Worm (Caenorhabditis elegans) whole organism, young adult: ENCODE measurements around the gene Y38H6C.24.

Source experiments
- B0035.1 ChIP-seq: sonication (generic microtip); optimal IDR thresholded peaks from 2 replicates; lab custom pipeline; 2016; ENCODE audit warnings: missing genetic modification characterization, mild to moderate bottlenecking, missing compliant biosample characterization, missing genotype, missing genetic modification reagents
- B0336.3 ChIP-seq: fragments of 200-800 bp; sonication (Bioruptor generic); IDR thresholded peaks from 2 replicates; pipeline ENCODE4 v1.3.6; 2022; ENCODE audit warnings: missing genetic modification characterization, missing compliant biosample characterization
- F23B12.7 ChIP-seq: sonication (generic microtip); optimal IDR thresholded peaks from 2 replicates; lab custom pipeline; 2017; ENCODE audit warnings: missing genetic modification characterization, mild to moderate bottlenecking, missing compliant biosample characterization, antibody characterized with exemption, moderate library complexity; ENCODE audit not compliant: insufficient read depth
- F57A8.1 ChIP-seq: fragments of 200-800 bp; sonication (Bioruptor generic); optimal IDR thresholded peaks from 2 replicates; lab custom pipeline; 2018; ENCODE audit warnings: mild to moderate bottlenecking, missing genetic modification characterization, moderate library complexity, missing compliant biosample characterization
- T07F8.4 ChIP-seq: sonication (generic microtip); optimal IDR thresholded peaks from 2 replicates; lab custom pipeline; 2016; ENCODE audit warnings: mild to moderate bottlenecking, missing genetic modification characterization, moderate library complexity, missing compliant biosample characterization
- Y53F4B.3 ChIP-seq: fragments of 200-800 bp; sonication (Bioruptor generic); IDR thresholded peaks from 2 replicates; pipeline ENCODE4 v1.3.6; 2022; ENCODE audit warnings: missing genetic modification reagents, missing genetic modification characterization, missing compliant biosample characterization
- Y53G8AR.9 ChIP-seq: fragments of 200-800 bp; sonication (Bioruptor generic); conservative IDR thresholded peaks from 2 replicates; pipeline ENCODE4 v1.3.6; 2022; ENCODE audit warnings: missing genetic modification reagents, missing genetic modification characterization, missing compliant biosample characterization
- Y95B8A.8 ChIP-seq: fragments of 200-800 bp; sonication (Bioruptor generic); IDR thresholded peaks from 2 replicates; pipeline ENCODE4 v1.3.6; 2022; ENCODE audit warnings: missing genetic modification reagents, missing genetic modification characterization, missing compliant biosample characterization
- attf-3 ChIP-seq: fragments of 200-800 bp; sonication (Bioruptor generic); conservative IDR thresholded peaks from 2 replicates; pipeline ENCODE4 v1.3.6; 2022; ENCODE audit warnings: missing genetic modification reagents, missing genetic modification characterization, missing compliant biosample characterization
- attf-5 ChIP-seq: fragments of 200-800 bp; sonication (Bioruptor generic); optimal IDR thresholded peaks from 2 replicates; lab custom pipeline; 2018; ENCODE audit warnings: mild to moderate bottlenecking, missing genetic modification characterization, missing compliant biosample characterization
- attf-6 ChIP-seq: fragments of 200-800 bp; sonication (Bioruptor generic); IDR thresholded peaks from 2 replicates; pipeline ENCODE4 v1.3.6; 2022; ENCODE audit warnings: missing genetic modification reagents, missing genetic modification characterization, missing compliant biosample characterization
- ccch-3 ChIP-seq: fragments of 200-800 bp; sonication (Bioruptor generic); optimal IDR thresholded peaks from 2 replicates; lab custom pipeline; 2018; ENCODE audit warnings: mild to moderate bottlenecking, missing genetic modification characterization, missing compliant biosample characterization
- cebp-2 ChIP-seq: fragments of 200-800 bp; sonication (Bioruptor generic); IDR thresholded peaks from 2 replicates; pipeline ENCODE4 v1.3.6; 2022; ENCODE audit warnings: missing genetic modification characterization, missing compliant biosample characterization
- ceh-100 ChIP-seq: fragments of 200-800 bp; sonication (Bioruptor generic); IDR thresholded peaks from 2 replicates; pipeline ENCODE4 v1.3.6; 2022; ENCODE audit warnings: missing genetic modification reagents, missing genetic modification characterization, missing compliant biosample characterization
- ceh-40 ChIP-seq: fragments of 200-800 bp; sonication (Bioruptor generic); IDR thresholded peaks from 2 replicates; pipeline ENCODE4 v1.3.6; 2022; ENCODE audit warnings: missing genetic modification characterization, missing compliant biosample characterization
- die-1 ChIP-seq: sonication (generic microtip); optimal IDR thresholded peaks from 2 replicates; lab custom pipeline; 2016; ENCODE audit warnings: missing genotype, mild to moderate bottlenecking, missing genetic modification characterization, missing compliant biosample characterization
- dox-1 ChIP-seq: fragments of 200-800 bp; sonication (Bioruptor generic); IDR thresholded peaks from 2 replicates; pipeline ENCODE4 v1.3.6; 2022; ENCODE audit warnings: missing genetic modification reagents, missing genetic modification characterization, missing compliant biosample characterization
- dpff-1 ChIP-seq: sonication (generic microtip); optimal IDR thresholded peaks from 2 replicates; lab custom pipeline; 2017; ENCODE audit warnings: mild to moderate bottlenecking, missing genetic modification characterization, missing compliant biosample characterization
- efl-1 ChIP-seq: fragments of 150-350 bp; optimal IDR thresholded peaks from 2 replicates; lab custom pipeline; 2014; ENCODE audit warnings: missing biosample characterization, missing genetic modification reagents, missing genetic modification characterization
- egl-18 ChIP-seq: fragments of 200-800 bp; sonication (Bioruptor generic); IDR thresholded peaks from 2 replicates; pipeline ENCODE4 v1.3.6; 2022; ENCODE audit warnings: missing genetic modification reagents, missing genetic modification characterization, missing compliant biosample characterization
- egrh-3 ChIP-seq: fragments of 200-800 bp; sonication (Bioruptor generic); IDR thresholded peaks from 2 replicates; pipeline ENCODE4 v1.3.6; 2022; ENCODE audit warnings: missing genetic modification reagents, missing genetic modification characterization, missing compliant biosample characterization
- ekl-4 ChIP-seq: fragments of 200-800 bp; sonication (Bioruptor generic); IDR thresholded peaks from 2 replicates; pipeline ENCODE4 v1.3.6; 2022; ENCODE audit warnings: missing genetic modification reagents, missing genetic modification characterization, missing compliant biosample characterization
- him-1 ChIP-seq: sonication (generic microtip); optimal IDR thresholded peaks from 2 replicates; lab custom pipeline; 2016; ENCODE audit warnings: missing genotype, missing genetic modification reagents, missing genetic modification characterization, missing compliant biosample characterization
- hlh-12 ChIP-seq: sonication (generic microtip); optimal IDR thresholded peaks from 2 replicates; lab custom pipeline; 2016; ENCODE audit warnings: missing genetic modification characterization, missing compliant biosample characterization
- hlh-26 ChIP-seq: fragments of 200-800 bp; sonication (Bioruptor generic); conservative IDR thresholded peaks from 2 replicates; pipeline ENCODE4 v1.3.6; 2022; ENCODE audit warnings: missing genetic modification reagents, missing genetic modification characterization, missing compliant biosample characterization
- hmg-1.2 ChIP-seq: fragments of 200-800 bp; sonication (Bioruptor generic); IDR thresholded peaks from 2 replicates; pipeline ENCODE4 v1.3.6; 2022; ENCODE audit warnings: missing genetic modification reagents, missing genetic modification characterization, missing compliant biosample characterization
- hmg-20 ChIP-seq: fragments of 200-800 bp; sonication (Bioruptor generic); IDR thresholded peaks from 2 replicates; pipeline ENCODE4 v1.3.6; 2022; ENCODE audit warnings: missing genetic modification reagents, missing genetic modification characterization, missing compliant biosample characterization
- hrde-1 ChIP-seq: sonication (generic microtip); optimal IDR thresholded peaks from 2 replicates; lab custom pipeline; 2016; ENCODE audit warnings: missing genetic modification characterization, mild to moderate bottlenecking, missing compliant biosample characterization, moderate library complexity, missing genotype, missing genetic modification reagents, borderline replicate concordance
- lin-35 ChIP-seq, 3 experiments: fragments of 150-350 bp in 2 of 3; sonication (generic microtip) in 1 of 3; optimal IDR thresholded peaks; 2 replicates each; lab custom pipeline; 2014 to 2018; ENCODE audit warnings: missing biosample characterization in 3 of 3, missing genetic modification characterization in 3 of 3, missing genetic modification reagents in 3 of 3
- madf-10 ChIP-seq: sonication (generic microtip); optimal IDR thresholded peaks from 2 replicates; lab custom pipeline; 2016; ENCODE audit warnings: mild to moderate bottlenecking, missing genetic modification characterization, missing compliant biosample characterization
- mcd-1 ChIP-seq: fragments of 200-800 bp; sonication (Bioruptor generic); IDR thresholded peaks from 2 replicates; pipeline ENCODE4 v1.3.6; 2022; ENCODE audit warnings: missing genetic modification reagents, missing genetic modification characterization, missing compliant biosample characterization
- mxl-1 ChIP-seq: sonication (generic microtip); optimal IDR thresholded peaks from 2 replicates; lab custom pipeline; 2016; ENCODE audit warnings: missing genetic modification characterization, missing compliant biosample characterization
- nfya-1 ChIP-seq: sonication (generic microtip); optimal IDR thresholded peaks from 2 replicates; lab custom pipeline; 2017; ENCODE audit warnings: antibody characterized with exemption, missing compliant biosample characterization, missing genetic modification characterization, borderline replicate concordance; ENCODE audit not compliant: insufficient read depth
- nhr-179 ChIP-seq: sonication (generic microtip); optimal IDR thresholded peaks from 2 replicates; lab custom pipeline; 2016; ENCODE audit warnings: mild to moderate bottlenecking, missing genetic modification characterization, missing compliant biosample characterization
- pbrm-1 ChIP-seq: fragments of 200-800 bp; sonication (Bioruptor generic); IDR thresholded peaks from 2 replicates; pipeline ENCODE4 v1.3.6; 2022; ENCODE audit warnings: missing genetic modification reagents, missing genetic modification characterization, missing compliant biosample characterization
- pha-4 ChIP-seq: fragments of 150-350 bp; sonication (generic microtip); optimal IDR thresholded peaks from 2 replicates; lab custom pipeline; 2014; ENCODE audit warnings: missing biosample characterization, missing genetic modification reagents, missing genetic modification characterization
- rcor-1 ChIP-seq: fragments of 200-800 bp; sonication (Bioruptor generic); IDR thresholded peaks from 2 replicates; pipeline ENCODE4 v1.3.6; 2022; ENCODE audit warnings: missing genetic modification reagents, missing genetic modification characterization, missing compliant biosample characterization
- rpc-1 ChIP-seq, 2 experiments: fragments of 150-350 bp in 1 of 2; sonication (generic microtip) in 1 of 2; optimal IDR thresholded peaks; 2 replicates each; lab custom pipeline; 2014 to 2018; ENCODE audit warnings: missing biosample characterization in 1 of 2, missing genetic modification characterization in 1 of 2, missing genetic modification reagents in 1 of 2, missing genotype in 1 of 2
- sea-2 ChIP-seq: fragments of 200-800 bp; sonication (Bioruptor generic); IDR thresholded peaks from 2 replicates; pipeline ENCODE4 v1.3.6; 2022; ENCODE audit warnings: missing genetic modification characterization, missing compliant biosample characterization
- snpc-3.4 ChIP-seq: sonication (generic microtip); optimal IDR thresholded peaks from 2 replicates; lab custom pipeline; 2017; ENCODE audit warnings: missing genetic modification characterization, mild to moderate bottlenecking, missing compliant biosample characterization, antibody characterized with exemption, moderate library complexity, missing genotype, missing genetic modification reagents
- tbx-9 ChIP-seq: sonication (generic microtip); optimal IDR thresholded peaks from 2 replicates; lab custom pipeline; 2016; ENCODE audit warnings: borderline replicate concordance, missing genetic modification characterization, inconsistent platforms, missing compliant biosample characterization
- tlf-1 ChIP-seq: fragments of 200-800 bp; sonication (Bioruptor generic); optimal IDR thresholded peaks from 2 replicates; lab custom pipeline; 2018; ENCODE audit warnings: mild to moderate bottlenecking, missing genetic modification characterization, missing compliant biosample characterization
- unc-130 ChIP-seq: sonication (generic microtip); optimal IDR thresholded peaks from 2 replicates; lab custom pipeline; 2016; ENCODE audit warnings: missing genetic modification reagents, missing genetic modification characterization, missing compliant biosample characterization
- unc-62 ChIP-seq: fragments of 150-350 bp; optimal IDR thresholded peaks from 2 replicates; lab custom pipeline; 2014; ENCODE audit warnings: missing biosample characterization, missing genetic modification reagents, missing genetic modification characterization
- zfh-2 ChIP-seq: fragments of 200-800 bp; sonication (Bioruptor generic); conservative IDR thresholded peaks from 2 replicates; pipeline ENCODE4 v1.3.6; 2022; ENCODE audit warnings: missing genetic modification reagents, missing genetic modification characterization, missing compliant biosample characterization
- zim-3 ChIP-seq: sonication (generic microtip); optimal IDR thresholded peaks from 2 replicates; lab custom pipeline; 2017; ENCODE audit warnings: mild to moderate bottlenecking, missing genetic modification characterization, moderate library complexity, missing compliant biosample characterization
- ztf-25 ChIP-seq: fragments of 200-800 bp; sonication (Bioruptor generic); IDR thresholded peaks from 2 replicates; pipeline ENCODE4 v1.3.6; 2022; ENCODE audit warnings: missing genetic modification reagents, missing genetic modification characterization, missing compliant biosample characterization
- ztf-3 ChIP-seq: fragments of 200-800 bp; sonication (Bioruptor generic); optimal IDR thresholded peaks from 2 replicates; lab custom pipeline; 2018; ENCODE audit warnings: mild to moderate bottlenecking, missing genetic modification characterization, missing compliant biosample characterization
- ztf-6 ChIP-seq: fragments of 200-800 bp; sonication (Bioruptor generic); IDR thresholded peaks from 2 replicates; pipeline ENCODE4 v1.3.6; 2022; ENCODE audit warnings: missing genetic modification reagents, missing genetic modification characterization, missing compliant biosample characterization

Gene Y38H6C.24

DNA sequence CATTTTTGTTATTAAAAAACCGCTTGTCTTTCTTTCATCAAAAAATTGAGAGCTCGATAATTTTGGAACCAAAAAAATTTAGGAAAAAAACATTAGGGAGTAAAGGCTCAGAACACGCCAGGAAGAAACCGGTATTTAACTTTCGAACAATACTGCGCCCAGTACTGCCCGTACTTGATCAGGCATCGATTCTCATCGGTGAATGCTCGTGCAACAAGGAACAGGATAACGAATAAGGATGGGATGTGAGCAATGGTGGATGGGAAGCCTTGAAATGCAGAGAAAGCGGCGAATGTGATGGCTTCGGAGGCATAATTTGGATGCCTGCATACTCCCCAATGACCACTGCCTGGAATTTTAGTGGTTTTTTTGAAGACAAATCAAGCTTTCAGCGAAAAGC is 45.4 kb upstream of the Y38H6C.24 start (continued):
- TF ChIP-seq ceh-40 (GFP tag; lab: Robert Waterston, UW) (peak; percentile 52; the same call in 1 of the 2 replicates), B0336.3 (peak; percentile 66), ztf-6 (GFP tag; lab: Robert Waterston, UW) (no peak), Y53G8AR.9 (GFP tag; lab: Robert Waterston, UW) (peak; percentile 84), unc-130 (GFP tag; lab: Kevin White, UChicago) (no peak), cebp-2 (no peak), hmg-20 (GFP tag; lab: Robert Waterston, UW) (no peak), tlf-1 (no peak), Y53F4B.3 (GFP tag; lab: Robert Waterston, UW) (no peak), F57A8.1 (no peak), F23B12.7 (tag; lab: Kevin White, UChicago) (no peak), sea-2 (GFP tag; lab: Robert Waterston, UW) (no peak), hlh-26 (GFP tag; lab: Robert Waterston, UW) (no peak), hrde-1 (tag; lab: Kevin White, UChicago) (no peak), T07F8.4 (no peak), mxl-1 (no peak), B0035.1 (tag; lab: Kevin White, UChicago) (no peak), attf-3 (no peak), egl-18 (GFP tag; lab: Robert Waterston, UW) (no peak), dpff-1 (tag; lab: Kevin White, UChicago) (no peak), ekl-4 (GFP tag; lab: Robert Waterston, UW) (peak; percentile 83), unc-62 (GFP tag; lab: Kevin White, UChicago) (no peak), efl-1 (no peak), ccch-3 (GFP tag; lab: Kevin White, UChicago) (no peak), lin-35 (GFP tag; optimal IDR thresholded peaks at IDR 0.05; lab: Kevin White, UChicago) (no peak), zim-3 (no peak), nhr-179 (no peak), ztf-3 (GFP tag; lab: Kevin White, UChicago) (no peak), hlh-12 (no peak), die-1 (tag; lab: Kevin White, UChicago) (no peak), rcor-1 (GFP tag; lab: Robert Waterston, UW) (peak; percentile 69), zfh-2 (no peak), egrh-3 (GFP tag; lab: Robert Waterston, UW) (no peak), hmg-1.2 (GFP tag; lab: Robert Waterston, UW) (peak; percentile 33; the same call in 1 of the 2 replicates), attf-6 (GFP tag; lab: Robert Waterston, UW) (peak; percentile 80), nfya-1 (no peak), mcd-1 (GFP tag; lab: Robert Waterston, UW) (peak; percentile 46; the same call in 1 of the 2 replicates), madf-10 (tag; lab: Kevin White, UChicago) (no peak), rpc-1 (optimal IDR thresholded peaks at IDR 0.05; lab: Kevin White, UChicago) (no peak), rpc-1 (tag; optimal IDR thresholded peaks at IDR 0.05; lab: Kevin White, UChicago) (no peak), pbrm-1 (GFP tag; lab: Robert Waterston, UW) (peak; percentile 59; the same call in 1 of the 2 replicates), attf-5 (GFP tag; lab: Kevin White, UChicago) (no peak), him-1 (no peak), tbx-9 (tag; lab: Kevin White, UChicago) (no peak), snpc-3.4 (tag; lab: Kevin White, UChicago) (no peak), Y95B8A.8 (GFP tag; lab: Robert Waterston, UW) (no peak), pha-4 (tag; lab: Kevin White, UChicago) (no peak), dox-1 (GFP tag; lab: Robert Waterston, UW) (0 out of 2 replicates have a peak, but pooled peaks have one; percentile 7), ztf-25 (GFP tag; lab: Robert Waterston, UW) (no peak), ceh-100 (GFP tag; lab: Robert Waterston, UW) (no peak)
